Worm (Caenorhabditis elegans): ENCODE data around the gene R107.5.

The R107.5 gene

DNA sequence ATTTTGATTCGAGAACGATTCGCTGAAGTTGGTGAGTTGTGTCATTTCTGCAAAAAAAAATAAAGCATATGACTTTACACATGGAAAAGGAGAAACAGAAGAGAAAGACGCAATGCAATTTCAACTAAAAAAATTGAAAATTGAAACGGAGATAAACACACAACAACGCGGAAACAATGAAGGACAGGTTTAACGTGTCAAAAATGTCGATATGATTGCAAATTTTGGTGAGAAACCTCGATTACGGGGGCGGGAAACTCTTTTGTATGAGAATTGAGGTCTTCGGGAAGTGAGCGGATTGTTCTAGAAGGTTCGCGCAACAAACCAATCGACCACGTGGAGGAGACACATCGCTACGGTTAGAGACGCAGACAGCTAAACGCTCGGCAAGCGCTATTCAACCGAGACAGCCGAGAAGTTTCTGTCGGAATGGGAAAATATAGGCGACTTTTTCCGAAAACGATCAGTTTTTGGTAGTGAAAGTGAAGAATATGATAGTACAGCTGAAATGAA, at the start of gene R107.5:
R107.5 (minus strand) TSS at position 51 of the 513 bp plus-strand sequence.
- TF ChIP-seq elt-2 (tag; optimal IDR thresholded peaks at IDR 0.05) = peak; percentile 75
- TF ChIP-seq egl-27 (tag; optimal IDR thresholded peaks at IDR 0.05) = peak; percentile 17 to 61
- peak; percentile 75 to 80 for TF ChIP-seq efl-1 (optimal IDR thresholded peaks at IDR 0.05)
- peak; percentile 73 to 95 for TF ChIP-seq efl-1 (GFP tag; optimal IDR thresholded peaks at IDR 0.05 in 1 of 2)
- peak; percentile 97 for TF ChIP-seq swsn-7 (tag; optimal IDR thresholded peaks at IDR 0.05)
- TF ChIP-seq sup-37 (GFP tag; optimal IDR thresholded peaks at IDR 0.05) = peak; percentile 65
- TF ChIP-seq mab-9 (GFP tag; IDR thresholded peaks at IDR 0.05) = peak; percentile 97
- peak in 4 of 6 experiments; percentile 50 to 96 (median 81) for TF ChIP-seq elt-3 (tag; optimal IDR thresholded peaks at IDR 0.05)
- TF ChIP-seq pax-3 (tag; optimal IDR thresholded peaks at IDR 0.05) = peak; percentile 91
- peak; percentile 71 to 77 (median 74) for TF ChIP-seq dpl-1 (GFP tag; optimal IDR thresholded peaks at IDR 0.05)
- TF ChIP-seq nhr-85 (tag) = peak; percentile 98
- peak; percentile 73 for TF ChIP-seq egl-13 (tag; optimal IDR thresholded peaks at IDR 0.05)
- no peak for TF ChIP-seq nhr-76 (tag; optimal IDR thresholded peaks at IDR 0.05)
- peak; percentile 49 for TF ChIP-seq lir-3 (tag; optimal IDR thresholded peaks at IDR 0.05; ENCODE audit: poor library complexity)
- peak; percentile 89 for TF ChIP-seq lin-13 (GFP tag; optimal IDR thresholded peaks at IDR 0.05)
- no peak for TF ChIP-seq nhr-28 (tag; optimal IDR thresholded peaks at IDR 0.05)
- TF ChIP-seq blmp-1 (tag; optimal IDR thresholded peaks at IDR 0.05) = peak; percentile 98
- peak; percentile 54 for TF ChIP-seq aly-2 (tag; optimal IDR thresholded peaks at IDR 0.05)
- TF ChIP-seq mdl-1 (tag; optimal IDR thresholded peaks at IDR 0.05) = peak; percentile 83 to 99
- peak; percentile 81 to 90 for TF ChIP-seq lsy-2 (tag; optimal IDR thresholded peaks at IDR 0.05)
- TF ChIP-seq snu-23 (GFP tag; optimal IDR thresholded peaks at IDR 0.05) = peak; percentile 99
- no peak for TF ChIP-seq ces-1 (GFP tag; optimal IDR thresholded peaks at IDR 0.05)
- TF ChIP-seq aha-1 (tag; optimal IDR thresholded peaks at IDR 0.05) = peak; percentile 58
- peak; percentile 27 for TF ChIP-seq pag-3 (tag; optimal IDR thresholded peaks at IDR 0.05; ENCODE audit: borderline replicate concordance, insufficient read depth)
- TF ChIP-seq unc-62 (GFP tag; optimal IDR thresholded peaks at IDR 0.05) = no peak
- TF ChIP-seq Y116A8C.19 (tag; optimal IDR thresholded peaks at IDR 0.05; ENCODE audit: borderline replicate concordance) = no peak
- TF ChIP-seq dsc-1 (tag; optimal IDR thresholded peaks at IDR 0.05) = peak; percentile 92
- TF ChIP-seq ztf-4 (tag; optimal IDR thresholded peaks at IDR 0.05) = peak; percentile 97
- TF ChIP-seq rnt-1 (tag; optimal IDR thresholded peaks at IDR 0.05) = peak; percentile 83
- peak; percentile 46 for TF ChIP-seq C04F5.9 (tag; optimal IDR thresholded peaks at IDR 0.05)
- no peak for TF ChIP-seq efl-3 (GFP tag; optimal IDR thresholded peaks at IDR 0.05)
- TF ChIP-seq unc-30 (tag; optimal IDR thresholded peaks at IDR 0.05) = no peak
- no peak for TF ChIP-seq zag-1 (tag; optimal IDR thresholded peaks at IDR 0.05)
- peak; percentile 22 for TF ChIP-seq nhr-11 (tag; optimal IDR thresholded peaks at IDR 0.05)
- peak; percentile 84 for TF ChIP-seq ceh-88 (GFP tag; IDR thresholded peaks at IDR 0.05)
- TF ChIP-seq ztf-11 (tag; optimal IDR thresholded peaks at IDR 0.05) = peak in 1 of 2 experiments; percentile 65
- TF ChIP-seq ceh-63 (GFP tag; optimal IDR thresholded peaks at IDR 0.05) = peak; percentile 55
- peak; percentile 89 for TF ChIP-seq tbx-2 (tag; optimal IDR thresholded peaks at IDR 0.05)
- TF ChIP-seq nhr-12 (tag; optimal IDR thresholded peaks at IDR 0.05) = no peak
- TF ChIP-seq mef-2 (tag; optimal IDR thresholded peaks at IDR 0.05) = no peak
- peak; percentile 99 for TF ChIP-seq fkh-8 (tag; optimal IDR thresholded peaks at IDR 0.05)
- TF ChIP-seq hlh-17 (GFP tag; optimal IDR thresholded peaks at IDR 0.05; ENCODE audit: borderline replicate concordance) = no peak
- TF ChIP-seq alr-1 (tag; optimal IDR thresholded peaks at IDR 0.05; ENCODE audit: borderline replicate concordance) = no peak
- TF ChIP-seq F16B12.6 (tag; optimal IDR thresholded peaks at IDR 0.05) = no peak
- TF ChIP-seq sptf-1 (tag; optimal IDR thresholded peaks at IDR 0.05) = no peak
- TF ChIP-seq unc-130 (tag; optimal IDR thresholded peaks at IDR 0.05) = peak; percentile 97
- peak; percentile 92 for TF ChIP-seq nhr-19 (GFP tag; conservative IDR thresholded peaks at IDR 0.05)
- peak; percentile 26 for TF ChIP-seq fos-1 (tag; optimal IDR thresholded peaks at IDR 0.05)
- TF ChIP-seq skn-1 (tag; optimal IDR thresholded peaks at IDR 0.05) = peak; percentile 95
- TF ChIP-seq unc-98 (GFP tag; IDR thresholded peaks at IDR 0.05) = peak; percentile 54; the same call in 1 of the 2 replicates
- peak; percentile 98 for TF ChIP-seq lin-14 (GFP tag; optimal IDR thresholded peaks at IDR 0.05)
- TF ChIP-seq fkh-10 (GFP tag; optimal IDR thresholded peaks at IDR 0.05) = peak; percentile 4

All from whole organism, L1 larva.